Fruit fly (Drosophila melanogaster) whole organism, wandering third instar larva: Measurements from ENCODE around the gene Arglu1.
A peak's percentile ranks its signal among the peaks of the same experiment; 100 is the strongest.

Experiments
- Abd-B ChIP-seq: fragments of >200 bp; optimal IDR thresholded peaks from 2 replicates; lab custom pipeline; 2017; ENCODE audit warnings: missing biosample characterization, missing genetic modification characterization
- CG32264 ChIP-seq: fragments of 200-800 bp; sonication (Bioruptor generic); optimal IDR thresholded peaks from 2 replicates; lab custom pipeline; 2016; ENCODE audit warnings: missing biosample characterization, missing genetic modification characterization
- CG9705 ChIP-seq: fragments of 200-800 bp; sonication (Bioruptor generic); optimal IDR thresholded peaks from 2 replicates; lab custom pipeline; 2018; ENCODE audit warnings: missing biosample characterization, mild to moderate bottlenecking, missing genetic modification characterization
- CrebA ChIP-seq: fragments of 200-800 bp; sonication (Bioruptor generic); optimal IDR thresholded peaks from 2 replicates; lab custom pipeline; 2016; ENCODE audit warnings: missing biosample characterization, mild to moderate bottlenecking, missing genetic modification characterization, borderline replicate concordance
- Dfd ChIP-seq: fragments of >200 bp; optimal IDR thresholded peaks from 2 replicates; lab custom pipeline; 2017; ENCODE audit warnings: missing biosample characterization, missing genetic modification characterization
- Dif ChIP-seq: fragments of 200-275, 200-300 bp; sonication (Bioruptor generic); optimal IDR thresholded peaks from 2 replicates; lab custom pipeline; 2018; ENCODE audit warnings: missing biosample characterization, missing genetic modification characterization; ENCODE audit not compliant: partially characterized antibody
- GATAd ChIP-seq: sonication (Bioruptor generic); optimal IDR thresholded peaks from 2 replicates; lab custom pipeline; 2016; ENCODE audit warnings: missing biosample characterization, missing genetic modification characterization
- HLH106 ChIP-seq: fragments of 200-800 bp; optimal IDR thresholded peaks from 3 replicates; lab custom pipeline; 2019; ENCODE audit warnings: missing biosample characterization, mild to moderate bottlenecking, missing genetic modification characterization, moderate library complexity
- Hnf4 ChIP-seq: fragments of 200-800 bp; sonication (Bioruptor generic); optimal IDR thresholded peaks from 2 replicates; lab custom pipeline; 2016; ENCODE audit warnings: missing biosample characterization, mild to moderate bottlenecking, missing genetic modification characterization
- Hr78 ChIP-seq: fragments of >200 bp; optimal IDR thresholded peaks from 2 replicates; lab custom pipeline; 2017; ENCODE audit warnings: missing biosample characterization, missing genetic modification characterization
- Hr83 ChIP-seq: fragments of 200-300 bp; sonication (Bioruptor generic); optimal IDR thresholded peaks from 2 replicates; lab custom pipeline; 2016; ENCODE audit warnings: missing biosample characterization, mild to moderate bottlenecking, missing genetic modification characterization, moderate library complexity; ENCODE audit not compliant: poor library complexity, severe bottlenecking
- Jra ChIP-seq: sonication (Bioruptor generic); optimal IDR thresholded peaks from 2 replicates; lab custom pipeline; 2016; ENCODE audit warnings: missing biosample characterization, missing genetic modification characterization
- Mio ChIP-seq: sonication (Bioruptor generic); optimal IDR thresholded peaks from 2 replicates; lab custom pipeline; 2016; ENCODE audit warnings: missing biosample characterization, missing genetic modification characterization
- Myc ChIP-seq: fragments of >200 bp; optimal IDR thresholded peaks from 2 replicates; lab custom pipeline; 2017
- N ChIP-seq: fragments of >200 bp; optimal IDR thresholded peaks from 2 replicates; lab custom pipeline; 2018; ENCODE audit warnings: missing biosample characterization, missing external identifiers, missing genetic modification characterization
- OdsH ChIP-seq: fragments of 200-800 bp; sonication (Bioruptor generic); optimal IDR thresholded peaks from 2 replicates; lab custom pipeline; 2016; ENCODE audit warnings: missing biosample characterization, mild to moderate bottlenecking, missing genetic modification characterization
- Rel ChIP-seq, 2 experiments: fragments of 200-800 bp; sonication (Bioruptor generic) in 1 of 2; optimal IDR thresholded peaks; 2 replicates in 1 of 2; 3 replicates in 1 of 2; lab custom pipeline; 2016 to 2019; ENCODE audit warnings: mild to moderate bottlenecking in 2 of 2, missing biosample characterization in 2 of 2, missing genetic modification characterization in 2 of 2, moderate library complexity in 1 of 2
- Sp1 ChIP-seq: fragments of 200-800 bp; sonication (Bioruptor generic); optimal IDR thresholded peaks from 3 replicates; lab custom pipeline; 2019; ENCODE audit warnings: missing biosample characterization, mild to moderate bottlenecking, missing genetic modification characterization, moderate library complexity
- Vsx2 ChIP-seq: fragments of 200-300, 225-300 bp; sonication (Bioruptor generic); optimal IDR thresholded peaks from 2 replicates; lab custom pipeline; 2018; ENCODE audit warnings: missing biosample characterization, missing genetic modification characterization; ENCODE audit not compliant: partially characterized antibody
- br ChIP-seq: fragments of 200-800 bp; sonication (Bioruptor generic); optimal IDR thresholded peaks from 2 replicates; lab custom pipeline; 2016; ENCODE audit warnings: missing biosample characterization, missing genetic modification characterization
- brk ChIP-seq: fragments of 200-800 bp; sonication (Bioruptor generic); optimal IDR thresholded peaks from 2 replicates; lab custom pipeline; 2016; ENCODE audit warnings: missing biosample characterization, mild to moderate bottlenecking, missing genetic modification characterization
- dl ChIP-seq, 2 experiments: fragments of 175-275, 200-275 bp in 1 of 2; fragments of 200-275 bp in 1 of 2; sonication (Bioruptor generic); optimal IDR thresholded peaks; lab custom pipeline; 2018; ENCODE audit warnings: mild to moderate bottlenecking in 2 of 2, missing biosample characterization in 2 of 2, missing genetic modification characterization in 2 of 2, moderate library complexity in 2 of 2; ENCODE audit not compliant: partially characterized antibody in 2 of 2, insufficient read depth in 1 of 2
- dmrt93B ChIP-seq: fragments of 200-800 bp; sonication (Bioruptor generic); optimal IDR thresholded peaks from 2 replicates; lab custom pipeline; 2018; ENCODE audit warnings: missing biosample characterization, mild to moderate bottlenecking, missing genetic modification characterization
- dsf ChIP-seq: sonication (Bioruptor generic); optimal IDR thresholded peaks from 2 replicates; lab custom pipeline; 2016; ENCODE audit warnings: missing biosample characterization, missing genetic modification characterization, borderline replicate concordance
- ey ChIP-seq: fragments of 200-800 bp; sonication (Bioruptor generic); optimal IDR thresholded peaks from 2 replicates; lab custom pipeline; 2016; ENCODE audit warnings: missing biosample characterization, missing genetic modification characterization
- foxo ChIP-seq, 2 experiments: fragments of 200-800 bp; sonication (Bioruptor generic); optimal IDR thresholded peaks; 2 replicates in 1 of 2; 3 replicates in 1 of 2; lab custom pipeline; 2016 to 2017; ENCODE audit warnings: missing biosample characterization in 2 of 2, missing genetic modification characterization in 2 of 2
- fru ChIP-seq: fragments of 200-800 bp; sonication (Bioruptor generic); optimal IDR thresholded peaks from 3 replicates; lab custom pipeline; 2016; ENCODE audit warnings: missing biosample characterization, mild to moderate bottlenecking, missing genetic modification characterization
- h ChIP-seq: fragments of 200-800 bp; sonication (Bioruptor generic); optimal IDR thresholded peaks from 3 replicates; lab custom pipeline; 2016; ENCODE audit warnings: missing biosample characterization, mild to moderate bottlenecking, missing genetic modification characterization
- jim ChIP-seq: fragments of 175-275, 200-325 bp; sonication (Bioruptor generic); optimal IDR thresholded peaks from 2 replicates; lab custom pipeline; 2016; ENCODE audit warnings: missing biosample characterization, mild to moderate bottlenecking, missing genetic modification characterization
- lola ChIP-seq: fragments of >200 bp; optimal IDR thresholded peaks from 2 replicates; lab custom pipeline; 2017; ENCODE audit warnings: missing biosample characterization, missing genetic modification characterization
- pan ChIP-seq: fragments of >200 bp; optimal IDR thresholded peaks from 2 replicates; lab custom pipeline; 2017
- psq ChIP-seq: fragments of 200-800 bp; sonication (Bioruptor generic); optimal IDR thresholded peaks from 3 replicates; lab custom pipeline; 2017; ENCODE audit warnings: missing biosample characterization, mild to moderate bottlenecking, missing genetic modification characterization, moderate library complexity
- rgr ChIP-seq: fragments of 200-800 bp; sonication (Bioruptor generic); optimal IDR thresholded peaks from 3 replicates; lab custom pipeline; 2016; ENCODE audit warnings: missing biosample characterization, mild to moderate bottlenecking, missing genetic modification characterization
- sage ChIP-seq: fragments of 200-800 bp; sonication (Bioruptor generic); optimal IDR thresholded peaks from 2 replicates; lab custom pipeline; 2016; ENCODE audit warnings: missing biosample characterization, mild to moderate bottlenecking, missing genetic modification characterization
- sv ChIP-seq: fragments of 200-800 bp; sonication (Bioruptor generic); optimal IDR thresholded peaks from 3 replicates; lab custom pipeline; 2016; ENCODE audit warnings: missing biosample characterization, missing genetic modification characterization
- tai ChIP-seq: sonication (Bioruptor generic); optimal IDR thresholded peaks from 2 replicates; lab custom pipeline; 2016; ENCODE audit warnings: missing biosample characterization, missing genetic modification characterization
- usp ChIP-seq: fragments of >200 bp; optimal IDR thresholded peaks from 2 replicates; lab custom pipeline; 2017; ENCODE audit warnings: missing biosample characterization, missing genetic modification characterization
- woc ChIP-seq: sonication (Bioruptor generic); optimal IDR thresholded peaks from 2 replicates; lab custom pipeline; 2016; ENCODE audit warnings: missing biosample characterization, mild to moderate bottlenecking, missing genetic modification characterization

Arglu1 gene

DNA sequence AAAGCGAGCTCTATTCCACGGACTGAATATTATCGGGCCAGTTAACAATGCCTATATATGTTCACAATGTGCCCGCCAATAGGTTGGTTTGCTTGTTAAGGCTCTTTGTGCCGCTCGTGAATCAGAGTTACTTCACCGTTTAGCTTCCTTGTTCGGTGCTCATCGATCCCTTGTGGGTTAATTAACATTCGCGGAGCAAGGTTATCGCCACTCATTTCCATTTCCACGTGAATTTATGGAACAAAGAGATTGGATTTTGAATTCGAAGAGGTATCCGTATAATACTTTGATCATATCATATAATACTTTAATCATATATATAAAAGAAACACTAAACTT lies 10.6 kb upstream of the Arglu1 start:
- peak; percentile 57 for TF ChIP-seq h
- no peak for TF ChIP-seq Hnf4 (GFP tag; lab: Kevin White, UChicago)

DNA sequence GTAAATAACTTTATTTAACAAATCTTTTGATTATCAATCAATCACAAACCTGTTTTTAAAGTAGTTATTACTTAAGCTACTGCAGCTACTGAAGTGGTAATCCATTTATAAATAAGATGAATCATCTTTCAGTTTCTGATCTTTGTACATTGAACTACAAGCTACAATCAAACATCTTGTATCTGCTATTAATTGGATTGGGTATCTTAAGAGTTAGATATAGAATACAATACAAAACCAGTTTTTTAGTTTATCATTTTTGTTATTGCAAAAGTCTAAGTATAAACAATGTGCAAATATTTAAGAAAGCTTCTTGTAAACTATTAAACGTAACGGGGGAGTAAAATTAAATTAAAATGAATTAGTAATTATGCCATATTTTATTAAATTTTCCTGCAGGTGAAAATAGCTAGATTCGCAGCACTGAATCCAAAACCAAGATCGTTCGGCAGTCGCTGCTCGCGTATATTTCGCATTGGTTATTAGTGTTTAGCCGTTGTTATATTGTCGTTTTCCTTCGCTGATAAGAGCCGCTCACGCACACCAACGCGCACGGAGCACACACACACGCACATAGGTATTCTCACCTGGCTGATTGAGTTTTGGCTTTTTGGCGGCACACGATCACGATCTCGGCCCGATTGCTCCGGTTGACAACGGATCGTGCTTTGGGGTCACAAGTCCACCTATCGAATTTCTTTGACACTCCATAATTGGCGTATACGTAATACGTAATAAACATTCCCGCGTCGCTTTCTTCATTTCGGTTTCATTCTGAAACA lies 10.0 kb upstream of the Arglu1 start:
- TF ChIP-seq CG9705 (GFP tag; lab: Kevin White, UChicago): no peak
- TF ChIP-seq Rel (GFP tag; optimal IDR thresholded peaks at IDR 0.05; lab: Kevin White, UChicago): peak; percentile 48
- peak; percentile 33 for TF ChIP-seq Rel (tag; optimal IDR thresholded peaks at IDR 0.05; lab: Kevin White, UChicago)
- TF ChIP-seq foxo (GFP tag; optimal IDR thresholded peaks at IDR 0.05; lab: Kevin White, UChicago): no peak
- TF ChIP-seq br (GFP tag; lab: Kevin White, UChicago): no peak
- peak; percentile 39 for TF ChIP-seq Hnf4 (GFP tag; lab: Kevin White, UChicago)
- no peak for TF ChIP-seq rgr (GFP tag; lab: Kevin White, UChicago)
- no peak for TF ChIP-seq dmrt93B
- no peak for TF ChIP-seq N (GFP tag; lab: Kevin White, UChicago)
- no peak for TF ChIP-seq GATAd (GFP tag; lab: Kevin White, UChicago)
- peak; percentile 98 for TF ChIP-seq Myc (lab: Kevin White, UChicago)
- no peak for TF ChIP-seq Sp1 (GFP tag; lab: Kevin White, UChicago)
- no peak for TF ChIP-seq dl (GFP tag; optimal IDR thresholded peaks at IDR 0.05; lab: Kevin White, UChicago; ENCODE audit: insufficient read depth in 1 of 2, partially characterized antibody in 2 of 2)
- TF ChIP-seq usp (GFP tag; lab: Kevin White, UChicago): no peak
- no peak for TF ChIP-seq psq (GFP tag; lab: Kevin White, UChicago)
- no peak for TF ChIP-seq fru
- no peak for TF ChIP-seq CG32264
- no peak for TF ChIP-seq Jra (GFP tag; lab: Kevin White, UChicago)
- TF ChIP-seq dsf (GFP tag; lab: Kevin White, UChicago): no peak
- TF ChIP-seq pan (lab: Kevin White, UChicago): no peak
- peak; percentile 40 for TF ChIP-seq woc
- TF ChIP-seq tai (GFP tag; lab: Kevin White, UChicago): no peak
- TF ChIP-seq Hr83: peak; percentile 42
- peak; percentile 85 for TF ChIP-seq h

DNA sequence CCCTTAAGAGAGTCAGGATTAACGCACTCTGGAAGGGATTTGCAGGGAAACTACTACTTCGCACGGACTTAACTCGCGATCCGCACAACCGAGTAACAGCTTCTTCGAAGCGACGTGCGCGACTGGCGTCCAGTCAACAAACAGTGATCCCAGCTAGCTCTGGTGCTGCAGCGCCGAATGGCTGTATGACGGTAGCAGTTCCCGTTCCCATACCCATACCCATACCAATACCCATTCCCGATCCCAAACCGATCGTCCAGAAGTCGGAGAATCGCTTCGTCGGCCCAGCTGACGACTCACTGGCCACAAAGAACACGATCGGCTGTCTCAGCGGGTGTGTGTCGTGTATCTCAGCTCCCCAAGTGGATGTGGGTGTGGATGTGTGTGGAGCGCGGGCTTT lies 9.3 kb upstream of the Arglu1 start, which contains the start of gene CG5853:
Gene CG5853 (minus strand): TSS at position 384 of the 400 bp plus-strand sequence.
- TF ChIP-seq dmrt93B (no peak), Mio (GFP tag; lab: Kevin White, UChicago) (no peak), psq (GFP tag; lab: Kevin White, UChicago) (no peak), Hnf4 (GFP tag; lab: Kevin White, UChicago) (peak; percentile 76), pan (lab: Kevin White, UChicago) (no peak), CrebA (no peak), woc (peak; percentile 17), h (peak; percentile 73), rgr (GFP tag; lab: Kevin White, UChicago) (peak; percentile 59), sage (GFP tag; lab: Kevin White, UChicago) (no peak), tai (GFP tag; lab: Kevin White, UChicago) (no peak), HLH106 (tag; lab: Kevin White, UChicago) (no peak), jim (GFP tag; lab: Kevin White, UChicago) (peak; percentile 34), CG9705 (GFP tag; lab: Kevin White, UChicago) (no peak), GATAd (GFP tag; lab: Kevin White, UChicago) (no peak), usp (GFP tag; lab: Kevin White, UChicago) (no peak), Jra (GFP tag; lab: Kevin White, UChicago) (peak; percentile 25), ey (GFP tag; lab: Kevin White, UChicago) (peak; percentile 19), N (GFP tag; lab: Kevin White, UChicago) (no peak), br (GFP tag; lab: Kevin White, UChicago) (peak; percentile 46), Dif (GFP tag; lab: Kevin White, UChicago) (peak; percentile 87), dl (GFP tag; optimal IDR thresholded peaks at IDR 0.05; lab: Kevin White, UChicago; ENCODE audit: insufficient read depth in 1 of 2, partially characterized antibody in 2 of 2) (peak; percentile 52 to 64), Rel (GFP tag; optimal IDR thresholded peaks at IDR 0.05; lab: Kevin White, UChicago) (peak; percentile 76), Rel (tag; optimal IDR thresholded peaks at IDR 0.05; lab: Kevin White, UChicago) (peak; percentile 69), fru (peak; percentile 52), foxo (GFP tag; optimal IDR thresholded peaks at IDR 0.05; lab: Kevin White, UChicago) (peak in 1 of 2 experiments; percentile 29), Myc (lab: Kevin White, UChicago) (no peak), lola (GFP tag; lab: Kevin White, UChicago) (no peak), Hr78 (no peak), dsf (GFP tag; lab: Kevin White, UChicago) (no peak), Sp1 (GFP tag; lab: Kevin White, UChicago) (peak; percentile 36), Vsx2 (GFP tag; lab: Kevin White, UChicago) (peak; percentile 47), Hr83 (peak; percentile 94), Abd-B (GFP tag; lab: Kevin White, UChicago) (no peak), sv (GFP tag; lab: Kevin White, UChicago) (no peak), OdsH (GFP tag; lab: Kevin White, UChicago) (peak; percentile 13), brk (GFP tag; lab: Kevin White, UChicago) (peak; percentile 1), CG32264 (no peak), Dfd (no peak)
